Fruit fly (Drosophila melanogaster) whole organism, prepupa: ENCODE results near the gene CG13920.
A peak's percentile ranks its signal among the peaks of the same experiment; 100 is the strongest.

Source experiments
- CG10631 ChIP-seq: fragments of 200-800 bp; sonication (Bioruptor generic); optimal IDR thresholded peaks from 2 replicates; lab custom pipeline; 2016; ENCODE audit warnings: missing biosample characterization, missing genetic modification characterization
- CG10669 ChIP-seq: fragments of 200-800 bp; sonication (Bioruptor generic); optimal IDR thresholded peaks from 3 replicates; lab custom pipeline; 2018; ENCODE audit warnings: missing biosample characterization, mild to moderate bottlenecking, missing genetic modification characterization, moderate library complexity
- CG11294 ChIP-seq: fragments of 200-800 bp; sonication (Bioruptor generic); IDR thresholded peaks from 2 replicates; pipeline ENCODE4 v1.3.6; 2022; ENCODE audit warnings: missing biosample characterization, missing genetic modification characterization
- CG11902 ChIP-seq: fragments of 200-800 bp; sonication (Bioruptor generic); optimal IDR thresholded peaks from 3 replicates; lab custom pipeline; 2016; ENCODE audit warnings: missing biosample characterization, missing genetic modification characterization
- CG15336 ChIP-seq: fragments of 200-800 bp; sonication (Bioruptor generic); IDR thresholded peaks from 2 replicates; pipeline ENCODE4 v1.3.6; 2022; ENCODE audit warnings: missing biosample characterization, missing genetic modification characterization
- CG1621 ChIP-seq: fragments of 200-800 bp; sonication (Bioruptor generic); optimal IDR thresholded peaks from 3 replicates; lab custom pipeline; 2018; ENCODE audit warnings: missing biosample characterization, mild to moderate bottlenecking, missing genetic modification characterization
- CG16779 ChIP-seq: fragments of 200-800 bp; sonication (Bioruptor generic); optimal IDR thresholded peaks from 3 replicates; lab custom pipeline; 2017; ENCODE audit warnings: missing biosample characterization, mild to moderate bottlenecking, missing genetic modification characterization
- CG3032 ChIP-seq: fragments of 200-800 bp; optimal IDR thresholded peaks from 2 replicates; lab custom pipeline; 2019; ENCODE audit warnings: missing biosample characterization, mild to moderate bottlenecking, missing genetic modification characterization, moderate library complexity
- CG31627 ChIP-seq: fragments of 200-800 bp; sonication (Bioruptor generic); optimal IDR thresholded peaks from 3 replicates; lab custom pipeline; 2016; ENCODE audit warnings: missing biosample characterization, missing genetic modification characterization
- CG34406 ChIP-seq: fragments of 200-800 bp; sonication (Bioruptor generic); optimal IDR thresholded peaks from 3 replicates; lab custom pipeline; 2016; ENCODE audit warnings: missing biosample characterization, missing genetic modification characterization
- CG3919 ChIP-seq: fragments of 200-800 bp; sonication (Bioruptor generic); optimal IDR thresholded peaks from 3 replicates; lab custom pipeline; 2016; ENCODE audit warnings: missing biosample characterization, missing genetic modification characterization
- CG4318 ChIP-seq: fragments of 200-800 bp; sonication (Bioruptor generic); optimal IDR thresholded peaks from 3 replicates; lab custom pipeline; 2017; ENCODE audit warnings: missing biosample characterization, mild to moderate bottlenecking, missing genetic modification characterization
- CG6163 ChIP-seq: fragments of 200-800 bp; sonication (Bioruptor generic); IDR thresholded peaks from 3 replicates; pipeline ENCODE4 v1.3.6; 2022; ENCODE audit warnings: missing biosample characterization, missing genetic modification characterization
- CG6808 ChIP-seq: fragments of 200-800 bp; sonication (Bioruptor generic); optimal IDR thresholded peaks from 3 replicates; lab custom pipeline; 2017; ENCODE audit warnings: missing biosample characterization, missing genetic modification characterization, mild to moderate bottlenecking, moderate library complexity, missing genetic modification reagents
- CG8119 ChIP-seq: fragments of 200-800 bp; sonication (Bioruptor generic); IDR thresholded peaks from 3 replicates; pipeline ENCODE4 v1.3.6; 2022; ENCODE audit warnings: missing biosample characterization, missing genetic modification characterization
- CG8319 ChIP-seq: fragments of 200-800 bp; sonication (Bioruptor generic); optimal IDR thresholded peaks from 3 replicates; lab custom pipeline; 2016; ENCODE audit warnings: missing biosample characterization, missing genetic modification characterization
- CG8632 ChIP-seq: fragments of 200-800 bp; sonication (Bioruptor generic); optimal IDR thresholded peaks from 3 replicates; lab custom pipeline; 2016; ENCODE audit warnings: missing biosample characterization, missing genetic modification characterization
- Eip75B ChIP-seq: fragments of 200-800 bp; sonication (Bioruptor generic); optimal IDR thresholded peaks from 3 replicates; lab custom pipeline; 2016; ENCODE audit warnings: missing biosample characterization, missing genetic modification characterization
- Eip78C ChIP-seq: fragments of 200-800 bp; sonication (Bioruptor generic); peaks from one replicate; lab custom pipeline; 2016; ENCODE audit warnings: missing biosample characterization, missing genetic modification characterization
- Eip93F ChIP-seq: fragments of 200-800 bp; sonication (Bioruptor generic); optimal IDR thresholded peaks from 2 replicates; lab custom pipeline; 2016; ENCODE audit warnings: missing biosample characterization, mild to moderate bottlenecking, missing genetic modification characterization
- Ets96B ChIP-seq: fragments of 200-800 bp; optimal IDR thresholded peaks from 2 replicates; lab custom pipeline; 2019; ENCODE audit warnings: missing biosample characterization, mild to moderate bottlenecking, missing genetic modification characterization, moderate library complexity
- Gug ChIP-seq: fragments of 200-800 bp; sonication (Bioruptor generic); IDR thresholded peaks from 2 replicates; pipeline ENCODE4 v1.3.6; 2022; ENCODE audit warnings: missing biosample characterization, missing genetic modification characterization
- Hr38 ChIP-seq: sonication (Bioruptor generic); optimal IDR thresholded peaks from 2 replicates; lab custom pipeline; 2016; ENCODE audit warnings: missing biosample characterization, missing genetic modification characterization
- Hr4 ChIP-seq: fragments of 200-800 bp; sonication (Bioruptor generic); optimal IDR thresholded peaks from 3 replicates; lab custom pipeline; 2016; ENCODE audit warnings: missing biosample characterization, missing genetic modification characterization
- Lpt ChIP-seq: fragments of 200-800 bp; sonication (Bioruptor generic); optimal IDR thresholded peaks from 3 replicates; lab custom pipeline; 2016; ENCODE audit warnings: missing biosample characterization, missing genetic modification characterization
- Met ChIP-seq: fragments of 200-800 bp; sonication (Bioruptor generic); optimal IDR thresholded peaks from 3 replicates; lab custom pipeline; 2016; ENCODE audit warnings: missing biosample characterization, missing genetic modification characterization
- OdsH ChIP-seq: fragments of 200-800 bp; sonication (Bioruptor generic); optimal IDR thresholded peaks from 3 replicates; lab custom pipeline; 2016; ENCODE audit warnings: missing biosample characterization, missing genetic modification characterization
- Smox ChIP-seq: fragments of 200-800 bp; sonication (Bioruptor generic); optimal IDR thresholded peaks from 3 replicates; lab custom pipeline; 2016; ENCODE audit warnings: missing biosample characterization, missing genetic modification characterization
- Sox14 ChIP-seq: fragments of 200-800 bp; sonication (Bioruptor generic); optimal IDR thresholded peaks from 3 replicates; lab custom pipeline; 2016; ENCODE audit warnings: missing biosample characterization, missing genetic modification characterization
- Sox15 ChIP-seq: fragments of 200-800 bp; sonication (Bioruptor generic); optimal IDR thresholded peaks from 3 replicates; lab custom pipeline; 2016; ENCODE audit warnings: missing biosample characterization, missing genetic modification characterization
- acj6 ChIP-seq: fragments of 200-800 bp; sonication (Bioruptor generic); optimal IDR thresholded peaks from 3 replicates; lab custom pipeline; 2016; ENCODE audit warnings: missing biosample characterization, missing genetic modification characterization
- cyc ChIP-seq: fragments of 200-800 bp; sonication (Bioruptor generic); optimal IDR thresholded peaks from 3 replicates; lab custom pipeline; 2016; ENCODE audit warnings: missing biosample characterization, missing genetic modification characterization
- dac ChIP-seq: fragments of 200-800 bp; sonication (Bioruptor generic); optimal IDR thresholded peaks from 2 replicates; lab custom pipeline; 2017; ENCODE audit warnings: missing biosample characterization, mild to moderate bottlenecking, missing genetic modification characterization
- dsx ChIP-seq: fragments of 200-800 bp; optimal IDR thresholded peaks from 3 replicates; lab custom pipeline; 2019; ENCODE audit warnings: missing biosample characterization, mild to moderate bottlenecking, missing genetic modification characterization, moderate library complexity; ENCODE audit not compliant: poor library complexity, severe bottlenecking
- eg ChIP-seq: fragments of 200-800 bp; sonication (Bioruptor generic); IDR thresholded peaks from 3 replicates; pipeline ENCODE4 v1.3.6; 2022; ENCODE audit warnings: missing biosample characterization, missing genetic modification characterization
- esn ChIP-seq: fragments of 200-800 bp; sonication (Bioruptor generic); optimal IDR thresholded peaks from 2 replicates; lab custom pipeline; 2016; ENCODE audit warnings: missing biosample characterization, mild to moderate bottlenecking, missing genetic modification characterization, moderate library complexity
- fd59A ChIP-seq: fragments of 200-800 bp; sonication (Bioruptor generic); optimal IDR thresholded peaks from 2 replicates; lab custom pipeline; 2017; ENCODE audit warnings: missing biosample characterization, mild to moderate bottlenecking, missing genetic modification characterization, missing genetic modification reagents
- fd85E ChIP-seq: fragments of 200-800 bp; sonication (Bioruptor generic); optimal IDR thresholded peaks from 3 replicates; lab custom pipeline; 2016; ENCODE audit warnings: missing biosample characterization, missing genetic modification characterization
- fkh ChIP-seq: fragments of 200-800 bp; sonication (Bioruptor generic); optimal IDR thresholded peaks from 3 replicates; lab custom pipeline; 2017; ENCODE audit warnings: missing biosample characterization, mild to moderate bottlenecking, missing genetic modification characterization, moderate library complexity
- lz ChIP-seq: fragments of 200-800 bp; sonication (Bioruptor generic); optimal IDR thresholded peaks from 3 replicates; lab custom pipeline; 2016; ENCODE audit warnings: missing biosample characterization, missing genetic modification characterization
- pdm3 ChIP-seq: fragments of 200-800 bp; sonication (Bioruptor generic); optimal IDR thresholded peaks from 3 replicates; lab custom pipeline; 2016; ENCODE audit warnings: missing biosample characterization, missing genetic modification characterization
- salr ChIP-seq, 2 experiments: fragments of 200-800 bp; sonication (Bioruptor generic); optimal IDR thresholded peaks; 3 replicates each; lab custom pipeline; 2016 to 2018; ENCODE audit warnings: missing biosample characterization in 2 of 2, missing genetic modification characterization in 2 of 2, mild to moderate bottlenecking in 1 of 2
- spab ChIP-seq: fragments of 200-800 bp; sonication (Bioruptor generic); optimal IDR thresholded peaks from 2 replicates; lab custom pipeline; 2017; ENCODE audit warnings: missing biosample characterization, mild to moderate bottlenecking, missing genetic modification characterization, missing genetic modification reagents
- svp ChIP-seq: fragments of 200-800 bp; sonication (Bioruptor generic); peaks from one replicate; lab custom pipeline; 2016; ENCODE audit warnings: missing biosample characterization, missing genetic modification characterization
- vri ChIP-seq: fragments of 200-800 bp; sonication (Bioruptor generic); optimal IDR thresholded peaks from 3 replicates; lab custom pipeline; 2016; ENCODE audit warnings: missing biosample characterization, mild to moderate bottlenecking, missing genetic modification characterization

Gene CG13920

DNA sequence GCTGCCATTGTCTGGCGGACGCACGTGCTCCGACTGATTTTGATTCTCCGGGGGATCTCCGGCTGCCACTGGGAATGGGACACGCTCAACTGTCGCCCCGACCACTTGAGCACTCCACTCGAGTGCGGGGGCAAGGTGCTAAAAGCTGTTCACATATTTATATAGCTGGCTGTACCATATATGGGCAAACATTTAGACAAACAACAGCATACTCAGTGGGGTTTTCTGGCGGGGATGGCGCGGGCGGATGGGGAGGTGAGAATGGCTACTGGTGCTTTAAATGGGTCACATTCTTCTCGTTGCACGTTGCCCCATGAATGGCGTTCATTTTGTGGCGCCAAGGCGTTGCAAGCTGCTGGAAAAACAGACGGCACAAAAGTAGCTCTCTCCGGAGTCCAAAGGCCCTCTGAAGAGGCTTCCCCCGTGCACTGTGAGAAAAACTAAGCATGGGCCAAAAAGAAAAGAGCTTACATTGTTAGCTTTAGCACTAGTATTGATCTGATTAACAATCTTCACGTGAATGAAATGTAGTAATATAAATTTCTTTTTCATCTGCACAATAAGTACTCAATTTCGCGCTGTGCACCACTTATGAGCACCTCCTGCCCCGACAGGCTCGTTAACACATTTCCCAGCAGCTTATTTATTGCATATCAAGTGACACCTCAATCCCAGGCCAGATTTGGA lies 42.1 kb downstream of the CG13920 start (continued):
- peak; percentile 56 for TF ChIP-seq CG16779 (tag; lab: Kevin White, UChicago)
- peak; percentile 80 for TF ChIP-seq Hr4
- TF ChIP-seq CG11294 (GFP tag; lab: Robert Waterston, UW), result peak; percentile 45; the same call in 1 of the 2 replicates
- peak; percentile 75 for TF ChIP-seq CG8119 (GFP tag; lab: Robert Waterston, UW)
- TF ChIP-seq Sox14, result peak; percentile 75
- TF ChIP-seq CG10669 (GFP tag; lab: Kevin White, UChicago), result peak; percentile 81
- TF ChIP-seq CG31627, result peak; percentile 61
- peak; percentile 44 for TF ChIP-seq Smox (GFP tag; lab: Kevin White, UChicago)
- TF ChIP-seq salr (GFP tag; optimal IDR thresholded peaks at IDR 0.05; lab: Kevin White, UChicago), result peak; percentile 55 to 73
- TF ChIP-seq Lpt (GFP tag; lab: Kevin White, UChicago), result peak; percentile 39
- peak; percentile 22 for TF ChIP-seq vri (GFP tag; lab: Kevin White, UChicago)
- peak; percentile 51 for TF ChIP-seq CG34406 (GFP tag; lab: Kevin White, UChicago)
- TF ChIP-seq Ets96B (tag; lab: Kevin White, UChicago), result peak; percentile 81
- TF ChIP-seq fd85E (GFP tag; lab: Kevin White, UChicago), result peak; percentile 23
- peak; percentile 76 for TF ChIP-seq OdsH (GFP tag; lab: Kevin White, UChicago)
- TF ChIP-seq svp, result peak; percentile 78
- peak; percentile 80 for TF ChIP-seq fkh
- peak; percentile 64 for TF ChIP-seq CG4318 (GFP tag; lab: Kevin White, UChicago)
- TF ChIP-seq spab, result peak; percentile 81
- peak; percentile 51 for TF ChIP-seq CG1621 (tag; lab: Kevin White, UChicago)
- peak; percentile 78 for TF ChIP-seq acj6 (GFP tag; lab: Kevin White, UChicago)
- TF ChIP-seq Eip78C, result peak; percentile 93
- TF ChIP-seq Hr38 (GFP tag; lab: Kevin White, UChicago), result no peak
- TF ChIP-seq Eip75B (GFP tag; lab: Kevin White, UChicago), result peak; percentile 80
- peak; percentile 60 for TF ChIP-seq CG8319 (GFP tag; lab: Kevin White, UChicago)
- TF ChIP-seq pdm3 (GFP tag; lab: Kevin White, UChicago), result peak; percentile 66
- peak; percentile 67 for TF ChIP-seq CG11902 (GFP tag; lab: Kevin White, UChicago)
- TF ChIP-seq esn, result peak; percentile 64
- TF ChIP-seq Gug (GFP tag; lab: Robert Waterston, UW), result peak; percentile 72
- TF ChIP-seq dsx (GFP tag; lab: Kevin White, UChicago), result peak; percentile 75
- peak; percentile 88 for TF ChIP-seq CG6163
- TF ChIP-seq lz (GFP tag; lab: Kevin White, UChicago), result peak; percentile 52
- peak; percentile 18 for TF ChIP-seq dac (GFP tag; lab: Kevin White, UChicago)
- peak; percentile 77 for TF ChIP-seq CG10631 (GFP tag; lab: Kevin White, UChicago)
- TF ChIP-seq CG15336 (GFP tag; lab: Robert Waterston, UW), result peak; percentile 75
- TF ChIP-seq CG6808 (GFP tag; lab: Kevin White, UChicago), result peak; percentile 83
- peak; percentile 67 for TF ChIP-seq fd59A (GFP tag; lab: Kevin White, UChicago)
- peak; percentile 78 for TF ChIP-seq CG3032 (tag; lab: Kevin White, UChicago)
- peak; percentile 65 for TF ChIP-seq Met
- TF ChIP-seq cyc (GFP tag; lab: Kevin White, UChicago), result peak; percentile 78
- TF ChIP-seq CG8632 (GFP tag; lab: Kevin White, UChicago), result peak; percentile 48
- peak; percentile 46 for TF ChIP-seq Sox15
- TF ChIP-seq CG3919 (GFP tag; lab: Kevin White, UChicago), result peak; percentile 87
- TF ChIP-seq Eip93F (GFP tag; lab: Kevin White, UChicago), result no peak
- TF ChIP-seq eg (GFP tag; lab: Robert Waterston, UW), result peak; percentile 85
